Fruit fly (Drosophila melanogaster): ENCODE results near the gene Tdrd3.

The Tdrd3 gene

DNA sequence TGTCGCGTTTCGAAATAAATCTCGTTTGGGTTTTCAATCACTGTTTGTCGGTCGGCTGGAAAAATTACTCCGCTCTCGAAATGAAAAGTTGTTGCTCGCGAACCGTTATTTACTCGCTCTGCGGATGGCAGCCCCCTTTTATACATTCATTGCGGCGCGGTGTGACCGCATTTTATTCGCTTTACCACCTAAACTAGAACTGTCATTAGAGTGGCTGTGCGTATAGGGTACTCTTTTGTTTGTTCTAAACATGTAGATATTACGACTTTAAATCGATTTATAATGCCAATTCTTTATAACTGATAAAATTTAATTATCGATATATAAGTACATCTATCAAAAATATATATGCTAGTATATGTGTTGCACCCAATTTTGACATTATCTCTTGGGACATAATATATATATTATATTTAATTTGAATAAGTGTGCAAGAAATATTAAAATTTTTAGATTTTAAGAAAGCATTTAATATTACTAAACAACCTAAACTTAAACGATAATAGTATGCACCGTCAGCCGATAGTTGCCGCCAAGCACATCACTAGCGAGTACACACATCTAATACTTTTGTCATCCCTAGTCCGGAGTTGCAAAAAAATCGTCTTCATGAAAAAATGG is at the start of gene Tdrd3, which contains the start of gene bmm (continued):
- peak; percentile 72 for TF ChIP-seq CG9437 (GFP tag; optimal IDR thresholded peaks at IDR 0.05)
- TF ChIP-seq hth (optimal IDR thresholded peaks at IDR 0.05) = no peak
- TF ChIP-seq crc (GFP tag; optimal IDR thresholded peaks at IDR 0.05) = no peak
- TF ChIP-seq slbo (GFP tag; IDR thresholded peaks at IDR 0.05) = peak; percentile 94
- TF ChIP-seq sisA (GFP tag; IDR thresholded peaks at IDR 0.05) = peak; percentile 70
- TF ChIP-seq Side (GFP tag; optimal IDR thresholded peaks at IDR 0.05) = peak; percentile 31
- peak; percentile 41 for TF ChIP-seq shn (GFP tag; optimal IDR thresholded peaks at IDR 0.05)
- TF ChIP-seq CG2678 (tag; optimal IDR thresholded peaks at IDR 0.05) = peak; percentile 91
- TF ChIP-seq CG4328 (GFP tag; optimal IDR thresholded peaks at IDR 0.05) = peak; percentile 79
- TF ChIP-seq CG17568 (GFP tag; optimal IDR thresholded peaks at IDR 0.05) = peak; percentile 40
- TF ChIP-seq bbx (GFP tag; IDR thresholded peaks at IDR 0.05; ENCODE audit: partially characterized antibody) = peak; percentile 76
- no peak for TF ChIP-seq CG10274 (GFP tag; optimal IDR thresholded peaks at IDR 0.05)
- no peak for TF ChIP-seq bigmax (GFP tag; optimal IDR thresholded peaks at IDR 0.05)
- TF ChIP-seq Dip2 (GFP tag; IDR thresholded peaks at IDR 0.05) = no peak
- no peak for TF ChIP-seq cg (GFP tag; optimal IDR thresholded peaks at IDR 0.05)
- TF ChIP-seq onecut (GFP tag; IDR thresholded peaks at IDR 0.05) = 0 out of 2 replicates have a peak, but pooled peaks have one; percentile 6
- TF ChIP-seq CG9609 (GFP tag; optimal IDR thresholded peaks at IDR 0.05) = peak; percentile 55
- no peak for TF ChIP-seq sr (GFP tag; IDR thresholded peaks at IDR 0.05)
- TF ChIP-seq CG12769 (tag; optimal IDR thresholded peaks at IDR 0.05) = no peak
- TF ChIP-seq pb (GFP tag; optimal IDR thresholded peaks at IDR 0.05) = no peak
- TF ChIP-seq CG2120 (GFP tag; optimal IDR thresholded peaks at IDR 0.05) = peak; percentile 84
- TF ChIP-seq CG15073 (GFP tag; optimal IDR thresholded peaks at IDR 0.05) = no peak
- TF ChIP-seq Chrac-16 (GFP tag; optimal IDR thresholded peaks at IDR 0.05) = peak; percentile 79
- 0 out of 2 replicates have a peak, but pooled peaks have one; percentile 19 for TF ChIP-seq ro (GFP tag; IDR thresholded peaks at IDR 0.05)
- peak; percentile 60 for TF ChIP-seq CG4404 (GFP tag; IDR thresholded peaks at IDR 0.05)
- TF ChIP-seq CG31388 (GFP tag; optimal IDR thresholded peaks at IDR 0.05) = peak; percentile 30
- peak; percentile 71; the same call in 1 of the 3 replicates for TF ChIP-seq jigr1 (GFP tag; IDR thresholded peaks at IDR 0.05)
- peak; percentile 86 for TF ChIP-seq CG42726 (GFP tag; IDR thresholded peaks at IDR 0.05; ENCODE audit: partially characterized antibody)
- TF ChIP-seq Dad (GFP tag; optimal IDR thresholded peaks at IDR 0.05) = no peak
- peak; percentile 37 for TF ChIP-seq CG6254 (GFP tag; optimal IDR thresholded peaks at IDR 0.05)
- TF ChIP-seq bcd (GFP tag; optimal IDR thresholded peaks at IDR 0.05) = peak; percentile 80
- peak; percentile 82 for TF ChIP-seq CG7556 (GFP tag; optimal IDR thresholded peaks at IDR 0.05)
- no peak for TF ChIP-seq BtbVII (GFP tag; optimal IDR thresholded peaks at IDR 0.05)
- peak; percentile 4 for TF ChIP-seq jumu (GFP tag; optimal IDR thresholded peaks at IDR 0.05)
- peak; percentile 79 for TF ChIP-seq Usf (GFP tag; optimal IDR thresholded peaks at IDR 0.05)
- TF ChIP-seq sqz (GFP tag; optimal IDR thresholded peaks at IDR 0.05) = peak; percentile 90
- peak; percentile 30 for TF ChIP-seq NC2α (GFP tag; optimal IDR thresholded peaks at IDR 0.05)
- peak; percentile 53 for TF ChIP-seq ewg (GFP tag; optimal IDR thresholded peaks at IDR 0.05)
- no peak for TF ChIP-seq sim (GFP tag; IDR thresholded peaks at IDR 0.05)
- peak; percentile 85 for TF ChIP-seq CG15269 (tag; optimal IDR thresholded peaks at IDR 0.05)
- TF ChIP-seq CG15011 (GFP tag; optimal IDR thresholded peaks at IDR 0.05) = peak; percentile 44
- TF ChIP-seq CG8290 (GFP tag; optimal IDR thresholded peaks at IDR 0.05) = peak; percentile 89
- peak; percentile 62 to 83 for TF ChIP-seq CG8290 (tag; optimal IDR thresholded peaks at IDR 0.05)
- TF ChIP-seq knrl (GFP tag; IDR thresholded peaks at IDR 0.05; ENCODE audit: partially characterized antibody) = peak; percentile 93
- peak; percentile 40 for TF ChIP-seq disco-r (GFP tag; optimal IDR thresholded peaks at IDR 0.05)
- peak; percentile 64 for TF ChIP-seq cato (GFP tag; optimal IDR thresholded peaks at IDR 0.05; ENCODE audit: borderline replicate concordance)
- TF ChIP-seq gsb-n (tag; optimal IDR thresholded peaks at IDR 0.05) = peak; percentile 68
- peak; percentile 7; the same call in 1 of the 3 replicates for TF ChIP-seq CG2199 (GFP tag; IDR thresholded peaks at IDR 0.05)
- TF ChIP-seq zen2 (GFP tag; IDR thresholded peaks at IDR 0.05; ENCODE audit: partially characterized antibody) = peak; percentile 78; the same call in 1 of the 3 replicates
- TF ChIP-seq trem (tag; optimal IDR thresholded peaks at IDR 0.05) = peak; percentile 93
